Worm (Caenorhabditis elegans) whole organism, L2 larva: ENCODE results near the gene dyrb-1.

ENCODE experiments used
- C34F6.9 ChIP-seq: fragments of 150-350 bp; optimal IDR thresholded peaks from 2 replicates; lab custom pipeline; 2014; ENCODE audit warnings: missing biosample characterization, missing genetic modification characterization
- F13H6.1 ChIP-seq: sonication (generic microtip); optimal IDR thresholded peaks from 2 replicates; lab custom pipeline; 2016; ENCODE audit warnings: missing genetic modification characterization, missing compliant biosample characterization
- R02D3.7 ChIP-seq: fragments of 150-350 bp; optimal IDR thresholded peaks from 2 replicates; lab custom pipeline; 2014; ENCODE audit warnings: missing biosample characterization, missing genetic modification characterization
- Y55F3AM.14 ChIP-seq: fragments of 200-800 bp; sonication (Bioruptor generic); optimal IDR thresholded peaks from 2 replicates; lab custom pipeline; 2018; ENCODE audit warnings: mild to moderate bottlenecking, missing genetic modification characterization, missing compliant biosample characterization
- ZK546.5 ChIP-seq: sonication (generic microtip); optimal IDR thresholded peaks from 2 replicates; lab custom pipeline; 2017; ENCODE audit warnings: missing biosample characterization, missing genetic modification characterization
- alr-1 ChIP-seq: fragments of 150-350 bp; optimal IDR thresholded peaks from 2 replicates; lab custom pipeline; 2014; ENCODE audit warnings: missing biosample characterization, missing genetic modification characterization
- ama-1 ChIP-seq: fragments of 150-350 bp; optimal IDR thresholded peaks from 2 replicates; lab custom pipeline; 2018; ENCODE audit warnings: inconsistent platforms
- ceh-16 ChIP-seq: fragments of 150-350 bp; optimal IDR thresholded peaks from 2 replicates; lab custom pipeline; 2014; ENCODE audit warnings: missing biosample characterization, missing genetic modification characterization
- crh-2 ChIP-seq: sonication (generic microtip); optimal IDR thresholded peaks from 2 replicates; lab custom pipeline; 2017; ENCODE audit warnings: missing biosample characterization, missing genetic modification characterization
- egl-27 ChIP-seq: sonication (generic microtip); optimal IDR thresholded peaks from 3 replicates; lab custom pipeline; 2017; ENCODE audit warnings: missing biosample characterization, missing genetic modification reagents, missing genetic modification characterization
- elt-1 ChIP-seq: fragments of 150-350 bp; optimal IDR thresholded peaks from 2 replicates; lab custom pipeline; 2014; ENCODE audit warnings: missing biosample characterization, missing genetic modification characterization
- fos-1 ChIP-seq: fragments of 150-350 bp; optimal IDR thresholded peaks from 2 replicates; lab custom pipeline; 2014; ENCODE audit warnings: missing biosample characterization, missing genetic modification characterization
- lin-11 ChIP-seq: fragments of 150-350 bp; sonication (generic microtip); optimal IDR thresholded peaks from 2 replicates; lab custom pipeline; 2014; ENCODE audit warnings: missing biosample characterization, missing genetic modification characterization, inconsistent platforms, mixed read lengths
- lin-13 ChIP-seq: fragments of 150-350 bp; optimal IDR thresholded peaks from 2 replicates; lab custom pipeline; 2014; ENCODE audit warnings: missing biosample characterization, missing genetic modification reagents, missing genetic modification characterization
- lin-39 ChIP-seq: fragments of 150-350 bp; optimal IDR thresholded peaks from 2 replicates; lab custom pipeline; 2014; ENCODE audit warnings: missing biosample characterization, missing genetic modification reagents, missing genetic modification characterization
- lsy-2 ChIP-seq, 2 experiments: fragments of 150-350 bp in 1 of 2; sonication (generic microtip) in 1 of 2; optimal IDR thresholded peaks; 2 replicates each; lab custom pipeline; 2014 to 2017; ENCODE audit warnings: missing biosample characterization in 2 of 2, missing genetic modification characterization in 2 of 2
- mbf-1 ChIP-seq: sonication (generic microtip); optimal IDR thresholded peaks from 2 replicates; lab custom pipeline; 2017; ENCODE audit warnings: missing biosample characterization, missing genetic modification characterization
- mdl-1 ChIP-seq, 2 experiments: fragments of 150-350 bp in 1 of 2; sonication (generic microtip) in 1 of 2; optimal IDR thresholded peaks; 2 replicates each; lab custom pipeline; 2017; ENCODE audit warnings: missing biosample characterization in 2 of 2, missing genetic modification characterization in 2 of 2
- nhr-10 ChIP-seq: sonication (generic microtip); optimal IDR thresholded peaks from 2 replicates; lab custom pipeline; 2017; ENCODE audit warnings: missing biosample characterization, missing genetic modification characterization
- nhr-11 ChIP-seq: fragments of 150-350 bp; optimal IDR thresholded peaks from 2 replicates; lab custom pipeline; 2014; ENCODE audit warnings: missing biosample characterization, missing genetic modification characterization
- nhr-21 ChIP-seq: fragments of 150-350 bp; optimal IDR thresholded peaks from 2 replicates; lab custom pipeline; 2014; ENCODE audit warnings: missing biosample characterization, missing genetic modification characterization
- nhr-23 ChIP-seq: fragments of 150-350 bp; optimal IDR thresholded peaks from 2 replicates; lab custom pipeline; 2014; ENCODE audit warnings: missing biosample characterization, missing genetic modification reagents, missing genetic modification characterization
- nhr-25 ChIP-seq: fragments of 150-350 bp; sonication (generic microtip); optimal IDR thresholded peaks from 3 replicates; lab custom pipeline; 2014; ENCODE audit warnings: missing biosample characterization, missing genetic modification characterization
- nhr-77 ChIP-seq: fragments of 150-350 bp; optimal IDR thresholded peaks from 2 replicates; lab custom pipeline; 2014; ENCODE audit warnings: missing biosample characterization, missing genetic modification characterization
- peb-1 ChIP-seq: fragments of 150-350 bp; optimal IDR thresholded peaks from 2 replicates; lab custom pipeline; 2014; ENCODE audit warnings: missing biosample characterization, missing genetic modification characterization
- sem-4 ChIP-seq: fragments of 150-350 bp; optimal IDR thresholded peaks from 2 replicates; lab custom pipeline; 2014; ENCODE audit warnings: missing biosample characterization, missing genetic modification reagents, missing genetic modification characterization
- skn-1 ChIP-seq: sonication (generic microtip); optimal IDR thresholded peaks from 2 replicates; lab custom pipeline; 2017; ENCODE audit warnings: missing biosample characterization, missing genetic modification characterization
- sma-3 ChIP-seq: sonication (generic microtip); optimal IDR thresholded peaks from 2 replicates; lab custom pipeline; 2016; ENCODE audit warnings: missing genetic modification reagents, missing genetic modification characterization, missing compliant biosample characterization
- sma-9 ChIP-seq, 2 experiments: fragments of 150-350 bp in 1 of 2; sonication (generic microtip) in 1 of 2; optimal IDR thresholded peaks; 2 replicates each; lab custom pipeline; 2014 to 2016; ENCODE audit warnings: missing genetic modification characterization in 2 of 2, mild to moderate bottlenecking in 1 of 2, missing biosample characterization in 1 of 2, missing compliant biosample characterization in 1 of 2, missing genetic modification reagents in 1 of 2, moderate library complexity in 1 of 2
- snpc-4 ChIP-seq: fragments of 150-350 bp; optimal IDR thresholded peaks from 2 replicates; lab custom pipeline; 2014; ENCODE audit warnings: missing biosample characterization, missing genetic modification characterization
- unc-39 ChIP-seq: fragments of 150-350 bp; optimal IDR thresholded peaks from 2 replicates; lab custom pipeline; 2014; ENCODE audit warnings: missing biosample characterization, missing genetic modification characterization
- unc-55 ChIP-seq: fragments of 150-350 bp; sonication (generic microtip); optimal IDR thresholded peaks from 3 replicates; lab custom pipeline; 2014; ENCODE audit warnings: missing biosample characterization, missing genetic modification reagents, missing genetic modification characterization
- unc-62 ChIP-seq: fragments of 150-350 bp; optimal IDR thresholded peaks from 2 replicates; lab custom pipeline; 2014; ENCODE audit warnings: missing biosample characterization, missing genetic modification reagents, missing genetic modification characterization
- ztf-1 ChIP-seq: fragments of 200-800 bp; sonication (Bioruptor generic); conservative IDR thresholded peaks from 2 replicates; pipeline ENCODE4 v1.3.6; 2022; ENCODE audit warnings: missing genetic modification characterization, missing compliant biosample characterization
- ztf-11 ChIP-seq: sonication (generic microtip); optimal IDR thresholded peaks from 2 replicates; lab custom pipeline; 2017; ENCODE audit warnings: missing biosample characterization, missing genetic modification characterization
- ztf-4 ChIP-seq: fragments of 150-350 bp; optimal IDR thresholded peaks from 2 replicates; lab custom pipeline; 2014; ENCODE audit warnings: missing biosample characterization, missing genetic modification characterization

The dyrb-1 gene

ce11 chrII:9097302-9097701, 9.6 kb downstream of the dyrb-1 start:
- no peak for TF ChIP-seq lin-13 (GFP tag; lab: Kevin White, UChicago)
- TF ChIP-seq egl-27 (tag; lab: Kevin White, UChicago) = no peak
- TF ChIP-seq lin-11 = no peak
- no peak for TF ChIP-seq mdl-1 (tag; optimal IDR thresholded peaks at IDR 0.05; lab: Kevin White, UChicago)
- no peak for TF ChIP-seq ceh-16 (tag; lab: Kevin White, UChicago)
- TF ChIP-seq sma-3 = no peak
- TF ChIP-seq unc-62 (GFP tag; lab: Kevin White, UChicago) = no peak
- TF ChIP-seq nhr-77 (tag; lab: Kevin White, UChicago) = no peak
- TF ChIP-seq peb-1 (tag; lab: Kevin White, UChicago) = no peak
- TF ChIP-seq lin-39 = no peak
- no peak for TF ChIP-seq nhr-11 (tag; lab: Kevin White, UChicago)
- no peak for TF ChIP-seq crh-2 (tag; lab: Kevin White, UChicago)
- TF ChIP-seq ama-1 (lab: Kevin White, UChicago) = no peak
- no peak for TF ChIP-seq ztf-1 (GFP tag; lab: Robert Waterston, UW)
- TF ChIP-seq nhr-23 (tag; lab: Kevin White, UChicago) = no peak

DNA sequence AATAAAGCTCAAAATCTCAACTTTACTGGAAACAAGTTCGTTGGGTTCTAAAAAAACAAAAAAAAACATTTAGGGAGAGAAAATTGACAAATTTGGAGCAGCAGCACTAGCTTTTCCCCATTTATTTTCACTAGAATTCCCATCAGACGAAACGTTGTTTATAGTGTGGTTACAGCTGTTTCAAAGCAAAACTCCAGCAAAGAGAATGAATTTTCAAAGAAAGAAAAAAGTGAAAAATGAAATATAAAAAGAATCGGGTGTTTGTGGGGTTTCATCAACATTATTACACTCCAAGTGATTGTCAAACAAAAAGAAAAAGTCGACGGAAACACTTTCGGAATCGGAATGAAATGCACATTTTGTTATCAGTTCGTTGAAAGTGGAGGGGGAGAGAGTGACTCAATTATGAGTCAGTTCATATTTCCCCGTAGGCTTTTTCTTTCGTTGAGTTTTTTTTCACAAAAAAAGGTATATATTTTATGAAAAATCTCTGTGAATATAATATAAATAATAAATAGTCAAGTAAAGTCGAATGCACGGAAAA, 12.6 kb downstream of the dyrb-1 start:
- TF ChIP-seq nhr-77 (tag; lab: Kevin White, UChicago) (no peak), fos-1 (peak; percentile 100)

DNA sequence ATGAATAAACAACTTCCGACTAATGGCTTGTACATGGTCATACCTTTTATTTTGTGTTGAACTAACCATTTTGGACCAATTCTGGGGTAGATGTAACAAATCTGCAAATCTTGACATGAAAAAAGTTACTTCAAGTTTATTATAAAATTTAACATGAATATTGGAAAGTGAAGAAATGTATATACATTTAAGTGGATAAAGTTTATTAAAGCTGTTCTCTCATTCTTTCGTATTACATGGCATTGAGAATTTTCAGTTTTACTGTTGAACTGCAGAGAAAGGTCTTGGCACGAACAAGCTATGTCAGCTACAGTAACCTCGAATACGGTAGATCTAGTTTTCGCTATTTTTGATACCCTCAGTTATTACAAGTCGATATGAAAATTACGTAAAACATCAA, 13.4 kb downstream of the dyrb-1 start, which contains the start of gene C07H4.1:
TSS of gene C07H4.1 (minus strand) at position 101 of the 400 bp plus-strand sequence.
- TF ChIP-seq ceh-16 (tag; lab: Kevin White, UChicago) = no peak

DNA sequence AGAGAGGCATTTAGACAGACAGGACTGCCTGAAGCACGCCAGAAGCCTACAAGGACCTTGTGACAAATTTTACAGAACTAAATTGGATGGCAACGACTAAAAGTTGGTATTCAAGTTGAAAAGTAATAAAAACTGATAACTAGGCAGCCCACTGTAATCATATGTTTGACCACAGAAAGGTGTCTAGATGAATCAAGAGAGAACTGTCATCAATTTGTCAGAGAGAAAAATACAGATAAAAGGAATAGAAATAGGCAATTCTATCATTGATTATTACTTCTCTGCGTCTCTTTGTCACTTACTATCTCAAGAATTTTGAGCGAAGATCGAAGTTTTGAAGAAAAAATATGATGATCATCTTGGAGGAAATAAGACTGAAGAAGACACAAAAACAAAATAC, 14.0 kb downstream of the dyrb-1 start:
- no peak for TF ChIP-seq nhr-21
- TF ChIP-seq nhr-23 (tag; lab: Kevin White, UChicago) = no peak
- TF ChIP-seq ama-1 (lab: Kevin White, UChicago) = no peak
- peak; percentile 28 for TF ChIP-seq sma-9 (GFP tag; optimal IDR thresholded peaks at IDR 0.05; lab: Kevin White, UChicago)
- TF ChIP-seq sma-9 (tag; optimal IDR thresholded peaks at IDR 0.05; lab: Kevin White, UChicago) = no peak
- no peak for TF ChIP-seq Y55F3AM.14 (GFP tag; lab: Kevin White, UChicago)
- TF ChIP-seq nhr-25 (tag; lab: Kevin White, UChicago) = peak; percentile 10
- TF ChIP-seq sem-4 (tag; lab: Kevin White, UChicago) = no peak
- no peak for TF ChIP-seq lin-13 (GFP tag; lab: Kevin White, UChicago)
- TF ChIP-seq elt-1 (tag; lab: Kevin White, UChicago) = no peak
- TF ChIP-seq mbf-1 = no peak
- no peak for TF ChIP-seq egl-27 (tag; lab: Kevin White, UChicago)
- peak; percentile 92 for TF ChIP-seq fos-1

DNA sequence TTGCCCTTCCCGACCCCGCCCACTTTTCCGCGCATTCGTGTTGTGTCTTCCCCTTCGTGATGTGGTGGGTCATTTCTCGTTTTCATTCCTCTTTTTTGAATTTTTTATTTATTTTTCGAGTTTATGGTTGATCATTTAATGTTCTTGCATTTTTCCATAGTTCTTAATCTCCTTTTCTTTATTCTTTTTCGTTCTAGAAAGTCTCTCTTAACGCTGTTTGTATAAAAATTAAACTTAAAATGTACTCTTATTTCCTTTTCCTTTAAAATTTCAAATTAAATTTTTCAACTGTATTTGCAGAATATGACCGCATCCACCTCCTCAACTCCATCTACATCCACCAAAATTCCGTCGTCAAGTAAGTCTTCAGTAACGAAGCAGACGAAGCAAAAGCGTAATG, 20.6 kb downstream of the dyrb-1 start, which contains the start of gene hlh-3:
TSS of gene hlh-3 (plus strand) at position 301 of the 400 bp plus-strand sequence.
- TF ChIP-seq F13H6.1 (tag; lab: Kevin White, UChicago) (no peak), nhr-10 (tag; lab: Kevin White, UChicago) (no peak), nhr-25 (tag; lab: Kevin White, UChicago) (no peak), C34F6.9 (tag; lab: Kevin White, UChicago) (no peak)

ce11 chrII:9083093-9083492, 23.9 kb downstream of the dyrb-1 start, which contains the start of gene sysm-1:
sysm-1 (minus strand) TSS chrII:9083193.
- TF ChIP-seq ceh-16 (tag; lab: Kevin White, UChicago) (no peak), nhr-21 (no peak), fos-1 (no peak), C34F6.9 (tag; lab: Kevin White, UChicago) (no peak), ztf-11 (tag; lab: Kevin White, UChicago) (no peak), F13H6.1 (tag; lab: Kevin White, UChicago) (no peak), unc-39 (no peak), ztf-4 (no peak), sma-3 (no peak), snpc-4 (tag; lab: Kevin White, UChicago) (no peak), skn-1 (tag; lab: Kevin White, UChicago) (no peak), alr-1 (tag; lab: Kevin White, UChicago) (no peak), nhr-77 (tag; lab: Kevin White, UChicago) (no peak), unc-55 (GFP tag; lab: Kevin White, UChicago) (no peak), lsy-2 (tag; optimal IDR thresholded peaks at IDR 0.05; lab: Kevin White, UChicago) (no peak), ZK546.5 (tag; lab: Kevin White, UChicago) (no peak), R02D3.7 (tag; lab: Kevin White, UChicago) (no peak), crh-2 (tag; lab: Kevin White, UChicago) (no peak)
